Fruit fly (Drosophila melanogaster): Measurements from ENCODE around the gene CG1309.

dm6 chr3L:4230357-4230901 lies 28.8 kb upstream of the CG1309 start:
- TF ChIP-seq psq (optimal IDR thresholded peaks at IDR 0.05) (no peak), pan (optimal IDR thresholded peaks at IDR 0.05) (no peak), CG8478 (optimal IDR thresholded peaks at IDR 0.05) (no peak)

Data from whole organism.